Worm (Caenorhabditis elegans): ENCODE data around the gene srh-56.

The srh-56 gene

DNA sequence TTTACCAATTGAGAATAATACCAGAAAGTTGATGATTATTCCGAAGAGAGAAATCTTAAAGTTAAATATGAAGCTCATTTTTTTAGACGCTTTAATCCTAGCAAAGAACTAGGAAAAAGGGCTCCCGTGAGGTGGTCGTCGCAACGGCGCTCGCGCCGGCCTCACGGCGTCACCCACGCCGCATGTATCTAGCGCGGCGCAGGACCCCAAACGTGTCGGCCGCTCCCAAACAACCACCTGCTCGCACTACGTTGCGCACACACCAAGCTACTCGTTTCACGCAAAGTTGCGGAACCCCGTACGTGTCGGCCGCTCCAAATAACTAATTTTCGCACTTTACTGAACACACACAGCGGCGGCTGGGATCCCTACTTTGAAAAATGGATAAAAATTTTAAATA, 25.3 kb upstream of the srh-56 start:
- TF ChIP-seq crh-2 (tag; optimal IDR thresholded peaks at IDR 0.05) (no peak), R02D3.7 (tag; optimal IDR thresholded peaks at IDR 0.05) (no peak), ceh-16 (tag; optimal IDR thresholded peaks at IDR 0.05) (no peak), nhr-129 (tag; optimal IDR thresholded peaks at IDR 0.05) (no peak), unc-55 (GFP tag; optimal IDR thresholded peaks at IDR 0.05) (no peak), Y55F3AM.14 (GFP tag; optimal IDR thresholded peaks at IDR 0.05) (no peak), nhr-23 (tag; optimal IDR thresholded peaks at IDR 0.05) (no peak), sma-3 (GFP tag; optimal IDR thresholded peaks at IDR 0.05) (no peak), dmd-4 (tag; optimal IDR thresholded peaks at IDR 0.05) (no peak)

DNA sequence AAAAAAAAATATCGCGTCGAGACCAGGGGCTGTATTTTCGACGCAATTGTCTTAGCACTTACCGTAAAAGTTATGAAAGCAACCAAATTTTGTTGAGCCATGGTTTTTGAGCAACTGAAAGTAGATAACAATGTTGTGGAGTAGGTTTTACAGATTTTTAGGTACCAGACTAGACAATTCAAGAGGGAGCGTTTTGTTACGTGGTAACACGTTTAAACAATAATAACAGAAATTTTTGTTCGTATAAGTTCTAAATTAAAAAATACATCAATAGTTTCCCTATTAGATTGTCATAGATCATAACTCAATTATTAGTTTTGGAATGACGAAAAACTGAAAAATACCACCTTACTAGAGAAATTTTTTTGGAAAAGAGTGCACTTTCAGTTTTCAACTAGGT, 21.7 kb upstream of the srh-56 start, which contains the start of gene srx-24:
srx-24 (minus strand) TSS at position 101 of the 400 bp plus-strand sequence.
- TF ChIP-seq R02D3.7 (tag; optimal IDR thresholded peaks at IDR 0.05) (no peak), zag-1 (tag; optimal IDR thresholded peaks at IDR 0.05) (no peak), lsy-2 (tag; optimal IDR thresholded peaks at IDR 0.05) (no peak), F13H6.1 (tag; optimal IDR thresholded peaks at IDR 0.05) (no peak), ZK546.5 (tag; optimal IDR thresholded peaks at IDR 0.05) (no peak), nhr-12 (tag; optimal IDR thresholded peaks at IDR 0.05) (no peak), ceh-16 (tag; optimal IDR thresholded peaks at IDR 0.05) (no peak), crh-2 (tag; optimal IDR thresholded peaks at IDR 0.05) (no peak), unc-55 (GFP tag; optimal IDR thresholded peaks at IDR 0.05) (no peak), nhr-10 (tag; optimal IDR thresholded peaks at IDR 0.05) (no peak), C34F6.9 (tag; optimal IDR thresholded peaks at IDR 0.05) (no peak), nhr-23 (tag; optimal IDR thresholded peaks at IDR 0.05) (no peak), lin-39 (tag; optimal IDR thresholded peaks at IDR 0.05) (no peak), Y55F3AM.14 (GFP tag; optimal IDR thresholded peaks at IDR 0.05) (no peak), snpc-4 (tag; optimal IDR thresholded peaks at IDR 0.05) (no peak), aly-2 (tag; optimal IDR thresholded peaks at IDR 0.05) (no peak), nhr-25 (tag; optimal IDR thresholded peaks at IDR 0.05) (no peak)

ce11 chrV:2753007-2753406, 18.7 kb upstream of the srh-56 start, which contains the start of gene srx-26:
TSS of gene srx-26 (minus strand) at chrV:2753107.
- TF ChIP-seq ama-1 (optimal IDR thresholded peaks at IDR 0.05) (no peak), lin-13 (GFP tag; optimal IDR thresholded peaks at IDR 0.05) (no peak), ztf-11 (tag; optimal IDR thresholded peaks at IDR 0.05) (no peak), gmeb-1 (tag; optimal IDR thresholded peaks at IDR 0.05) (no peak), mab-5 (tag; optimal IDR thresholded peaks at IDR 0.05) (no peak), ztf-4 (tag; optimal IDR thresholded peaks at IDR 0.05) (no peak), aly-2 (tag; optimal IDR thresholded peaks at IDR 0.05) (no peak), lin-39 (tag; optimal IDR thresholded peaks at IDR 0.05) (no peak), ceh-16 (tag; optimal IDR thresholded peaks at IDR 0.05) (no peak), egl-27 (tag; optimal IDR thresholded peaks at IDR 0.05) (no peak), sem-4 (tag; optimal IDR thresholded peaks at IDR 0.05) (no peak), snpc-4 (tag; optimal IDR thresholded peaks at IDR 0.05) (no peak), peb-1 (tag; optimal IDR thresholded peaks at IDR 0.05) (no peak), elt-1 (tag; optimal IDR thresholded peaks at IDR 0.05) (no peak), dmd-4 (tag; optimal IDR thresholded peaks at IDR 0.05) (no peak), mbf-1 (tag; optimal IDR thresholded peaks at IDR 0.05) (no peak), blmp-1 (tag; optimal IDR thresholded peaks at IDR 0.05; ENCODE audit: insufficient read depth) (no peak), alr-1 (tag; optimal IDR thresholded peaks at IDR 0.05) (no peak)

DNA sequence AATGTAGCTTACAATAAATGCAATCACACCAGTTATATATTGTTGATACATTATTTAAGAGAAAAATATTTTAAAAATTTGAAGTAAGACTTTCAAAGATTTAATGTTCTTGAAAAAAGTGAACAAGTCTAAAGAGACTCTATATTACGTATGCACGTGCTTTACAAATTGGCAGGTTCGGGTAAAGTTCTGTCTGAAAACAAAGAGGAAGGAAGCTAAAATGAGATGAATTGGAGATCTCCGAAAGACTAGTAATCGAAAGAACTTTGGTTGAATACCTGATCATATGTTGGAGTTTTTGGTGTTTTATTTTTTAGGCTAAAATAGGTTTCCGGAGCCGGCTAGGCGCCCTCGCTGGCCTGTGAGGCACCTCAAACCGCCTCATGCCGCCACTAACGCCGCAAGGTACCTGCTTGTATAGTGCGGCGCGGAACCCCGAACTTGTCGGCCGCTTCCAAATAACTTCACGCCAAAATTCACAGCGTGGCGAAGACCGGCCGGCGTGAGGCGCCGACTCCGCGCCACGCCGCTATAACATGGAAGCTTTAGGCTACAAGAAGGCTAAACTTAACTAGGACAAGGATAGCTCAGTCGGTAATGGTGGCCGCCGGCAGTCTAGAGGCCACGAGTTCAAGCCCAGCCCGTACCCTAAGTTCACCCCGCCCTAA, 14.3 kb upstream of the srh-56 start, which contains the start of gene srx-28:
srx-28 (minus strand) TSS at position 51 of the 668 bp plus-strand sequence.
- TF ChIP-seq mab-5 (tag; optimal IDR thresholded peaks at IDR 0.05) (no peak), Y55F3AM.14 (GFP tag; optimal IDR thresholded peaks at IDR 0.05) (no peak), F13H6.1 (tag; optimal IDR thresholded peaks at IDR 0.05) (no peak), blmp-1 (tag; optimal IDR thresholded peaks at IDR 0.05; ENCODE audit: insufficient read depth) (no peak), nhr-6 (tag; optimal IDR thresholded peaks at IDR 0.05) (no peak), nhr-10 (tag; optimal IDR thresholded peaks at IDR 0.05) (no peak), R02D3.7 (tag; optimal IDR thresholded peaks at IDR 0.05) (no peak), sma-9 (GFP tag; optimal IDR thresholded peaks at IDR 0.05) (no peak), sma-9 (tag; optimal IDR thresholded peaks at IDR 0.05) (no peak), aly-2 (tag; optimal IDR thresholded peaks at IDR 0.05) (no peak), nhr-23 (tag; optimal IDR thresholded peaks at IDR 0.05) (no peak), nhr-129 (tag; optimal IDR thresholded peaks at IDR 0.05) (no peak), snpc-4 (tag; optimal IDR thresholded peaks at IDR 0.05) (no peak), sma-3 (GFP tag; optimal IDR thresholded peaks at IDR 0.05) (no peak), mbf-1 (tag; optimal IDR thresholded peaks at IDR 0.05) (no peak), ztf-11 (tag; optimal IDR thresholded peaks at IDR 0.05) (no peak), ama-1 (optimal IDR thresholded peaks at IDR 0.05) (no peak), lin-13 (GFP tag; optimal IDR thresholded peaks at IDR 0.05) (no peak), C34F6.9 (tag; optimal IDR thresholded peaks at IDR 0.05) (no peak), egl-27 (tag; optimal IDR thresholded peaks at IDR 0.05) (no peak)

All from whole organism, L2 larva.